Worm (Caenorhabditis elegans) whole organism, L2 larva: ENCODE results near the gene dcap-2.

Experiments used
- mdl-1 ChIP-seq, 2 experiments: fragments of 150-350 bp in 1 of 2; sonication (generic microtip) in 1 of 2; optimal IDR thresholded peaks; 2 replicates each; lab custom pipeline; 2017; ENCODE audit warnings: missing biosample characterization in 2 of 2, missing genetic modification characterization in 2 of 2
- nhr-237 ChIP-seq: fragments of 150-350 bp; optimal IDR thresholded peaks from 2 replicates; lab custom pipeline; 2014; ENCODE audit warnings: missing biosample characterization, missing genetic modification characterization
- skn-1 ChIP-seq: sonication (generic microtip); optimal IDR thresholded peaks from 2 replicates; lab custom pipeline; 2017; ENCODE audit warnings: missing biosample characterization, missing genetic modification characterization

DNA sequence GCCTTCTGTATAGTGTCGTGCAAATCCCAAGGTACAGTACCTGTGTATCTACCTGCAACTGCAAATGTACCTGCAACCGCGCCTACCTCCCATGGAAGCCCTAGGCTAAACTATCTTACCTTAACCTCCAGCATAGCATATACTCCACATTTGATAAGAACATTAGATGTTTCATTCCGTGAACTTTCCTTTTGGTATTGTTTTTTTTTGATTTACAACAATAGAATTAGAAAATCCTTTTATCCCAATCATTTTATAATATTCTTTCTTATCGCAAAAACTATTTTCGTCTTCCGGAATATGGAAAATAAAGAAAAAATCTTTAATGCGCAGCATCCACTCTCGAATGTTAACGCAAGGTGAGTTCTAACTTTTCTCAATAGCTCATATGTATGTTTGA lies 47.5 kb downstream of the dcap-2 start, which contains the start of gene Y38H8A.2:
- no peak for TF ChIP-seq mdl-1 (tag; optimal IDR thresholded peaks at IDR 0.05; lab: Kevin White, UChicago)
- no peak for TF ChIP-seq skn-1 (tag; lab: Kevin White, UChicago)
- no peak for TF ChIP-seq nhr-237
